Fruit fly (Drosophila melanogaster) whole organism, embryonic: ENCODE results near the gene CG14100.
A peak's percentile ranks its signal among the peaks of the same experiment; 100 is the strongest.

Experiments
- Blimp-1 ChIP-seq: fragments of 200-800 bp; sonication (Bioruptor generic); optimal IDR thresholded peaks from 3 replicates; lab custom pipeline; 2018; ENCODE audit warnings: missing biosample characterization, missing genetic modification characterization, mild to moderate bottlenecking, moderate library complexity, missing genetic modification reagents
- CG10147 ChIP-seq: fragments of 200-800 bp; sonication (Bioruptor generic); optimal IDR thresholded peaks from 2 replicates; lab custom pipeline; 2019; ENCODE audit warnings: missing biosample characterization, mild to moderate bottlenecking, missing genetic modification characterization, moderate library complexity
- CG11093 ChIP-seq: fragments of 200-800 bp; sonication (Bioruptor generic); IDR thresholded peaks from 3 replicates; pipeline ENCODE4 v1.3.6; 2022; ENCODE audit warnings: missing biosample characterization, missing genetic modification characterization
- CG12659 ChIP-seq: fragments of 200-800 bp; sonication (Bioruptor generic); optimal IDR thresholded peaks from 3 replicates; lab custom pipeline; 2017; ENCODE audit warnings: mild to moderate bottlenecking, missing biosample characterization, missing genetic modification reagents, missing genetic modification characterization
- CG15073 ChIP-seq: fragments of 200-800 bp; sonication (Bioruptor generic); optimal IDR thresholded peaks from 2 replicates; lab custom pipeline; 2016; ENCODE audit warnings: missing biosample characterization, missing genetic modification characterization
- CG15269 ChIP-seq: fragments of 200-800 bp; sonication (Bioruptor generic); optimal IDR thresholded peaks from 2 replicates; lab custom pipeline; 2018; ENCODE audit warnings: missing biosample characterization, mild to moderate bottlenecking, missing genetic modification characterization, moderate library complexity
- CG15696 ChIP-seq: fragments of 200-800 bp; sonication (Bioruptor generic); optimal IDR thresholded peaks from 2 replicates; lab custom pipeline; 2019; ENCODE audit warnings: missing biosample characterization, mild to moderate bottlenecking, missing genetic modification characterization, moderate library complexity
- CG1647 ChIP-seq: fragments of 200-800 bp; sonication (Bioruptor generic); optimal IDR thresholded peaks from 3 replicates; lab custom pipeline; 2016; ENCODE audit warnings: missing biosample characterization, missing genetic modification characterization
- CG16779 ChIP-seq: fragments of 200-800 bp; sonication (Bioruptor generic); IDR thresholded peaks from 2 replicates; pipeline ENCODE4 v1.3.6; 2022; ENCODE audit warnings: missing biosample characterization, missing genetic modification characterization
- CG16815 ChIP-seq: fragments of 200-800 bp; sonication (Bioruptor generic); optimal IDR thresholded peaks from 3 replicates; lab custom pipeline; 2017; ENCODE audit warnings: missing biosample characterization, mild to moderate bottlenecking, missing genetic modification characterization
- CG18599 ChIP-seq: fragments of 200-800 bp; sonication (Bioruptor generic); optimal IDR thresholded peaks from 3 replicates; lab custom pipeline; 2017; ENCODE audit warnings: missing biosample characterization, missing genetic modification characterization, mild to moderate bottlenecking, moderate library complexity, missing genetic modification reagents
- CG18619 ChIP-seq: fragments of 200-800 bp; sonication (Bioruptor generic); optimal IDR thresholded peaks from 3 replicates; lab custom pipeline; 2017; ENCODE audit warnings: missing biosample characterization, mild to moderate bottlenecking, missing genetic modification characterization
- CG30431 ChIP-seq: fragments of 200-800 bp; sonication (Bioruptor generic); optimal IDR thresholded peaks from 2 replicates; lab custom pipeline; 2017; ENCODE audit warnings: missing biosample characterization, missing genetic modification characterization
- CG33213 ChIP-seq: fragments of 200-800 bp; sonication (Bioruptor generic); optimal IDR thresholded peaks from 3 replicates; lab custom pipeline; 2016; ENCODE audit warnings: missing biosample characterization, missing genetic modification characterization
- CG4854 ChIP-seq: fragments of 200-800 bp; sonication (Bioruptor generic); optimal IDR thresholded peaks from 2 replicates; lab custom pipeline; 2016; ENCODE audit warnings: missing biosample characterization, missing genetic modification characterization, inconsistent platforms
- CG5180 ChIP-seq: fragments of 200-800 bp; sonication (Bioruptor generic); optimal IDR thresholded peaks from 3 replicates; lab custom pipeline; 2017; ENCODE audit warnings: missing biosample characterization, missing genetic modification characterization, mild to moderate bottlenecking, moderate library complexity, missing genetic modification reagents
- CG6683 ChIP-seq: fragments of 200-800 bp; sonication (Bioruptor generic); optimal IDR thresholded peaks from 2 replicates; lab custom pipeline; 2017; ENCODE audit warnings: missing biosample characterization, mild to moderate bottlenecking, missing genetic modification characterization, missing genetic modification reagents
- CG6791 ChIP-seq: fragments of 200-800 bp; sonication (Bioruptor generic); IDR thresholded peaks from 3 replicates; pipeline ENCODE4 v1.3.6; 2022; ENCODE audit warnings: missing biosample characterization, missing genetic modification characterization; ENCODE audit not compliant: partially characterized antibody
- CG7372 ChIP-seq: fragments of 200-800 bp; sonication (Bioruptor generic); IDR thresholded peaks from 2 replicates; pipeline ENCODE4 v1.3.6; 2022; ENCODE audit warnings: missing biosample characterization, missing genetic modification characterization
- CG8089 ChIP-seq: fragments of 200-800 bp; sonication (Bioruptor generic); optimal IDR thresholded peaks from 3 replicates; lab custom pipeline; 2016; ENCODE audit warnings: missing biosample characterization, missing genetic modification characterization
- CG8944 ChIP-seq: fragments of 200-800 bp; sonication (Bioruptor generic); optimal IDR thresholded peaks from 3 replicates; lab custom pipeline; 2016; ENCODE audit warnings: missing biosample characterization, missing genetic modification characterization
- CG9215 ChIP-seq: fragments of 200-800 bp; sonication (Bioruptor generic); IDR thresholded peaks from 2 replicates; pipeline ENCODE4 v1.3.6; 2022; ENCODE audit warnings: missing biosample characterization, missing genetic modification characterization
- CG9932 ChIP-seq: fragments of 200-800 bp; sonication (Bioruptor generic); IDR thresholded peaks from 2 replicates; pipeline ENCODE4 v1.3.6; 2022; ENCODE audit warnings: missing biosample characterization, missing genetic modification characterization
- CoRest ChIP-seq: fragments of 200-800 bp; sonication (Bioruptor generic); optimal IDR thresholded peaks from 3 replicates; lab custom pipeline; 2018; ENCODE audit warnings: missing biosample characterization, mild to moderate bottlenecking, missing genetic modification characterization, moderate library complexity
- D ChIP-seq, 2 experiments: fragments of 200-800 bp in 1 of 2; fragments of >200 bp in 1 of 2; sonication (Bioruptor generic) in 1 of 2; optimal IDR thresholded peaks; 2 replicates in 1 of 2; 3 replicates in 1 of 2; lab custom pipeline; 2017; ENCODE audit warnings: mild to moderate bottlenecking in 1 of 2, missing biosample characterization in 1 of 2, missing genetic modification characterization in 1 of 2, missing genetic modification reagents in 1 of 2
- Doc3 ChIP-seq: fragments of 200-800 bp; sonication (Bioruptor generic); IDR thresholded peaks from 3 replicates; pipeline ENCODE4 v1.3.6; 2022; ENCODE audit warnings: missing biosample characterization, missing genetic modification characterization; ENCODE audit not compliant: partially characterized antibody
- E2f1 ChIP-seq: fragments of 200-800 bp; sonication (Bioruptor generic); IDR thresholded peaks from 2 replicates; pipeline ENCODE4 v1.3.6; 2022; ENCODE audit warnings: missing biosample characterization, missing genetic modification characterization
- HHEX ChIP-seq: fragments of 200-800 bp; sonication (Bioruptor generic); optimal IDR thresholded peaks from 3 replicates; lab custom pipeline; 2017; ENCODE audit warnings: missing biosample characterization, mild to moderate bottlenecking, missing genetic modification characterization, missing genetic modification reagents
- HLH3B ChIP-seq: fragments of 200-800 bp; sonication (Bioruptor generic); IDR thresholded peaks from 2 replicates; pipeline ENCODE4 v1.3.6; 2022; ENCODE audit warnings: missing biosample characterization, missing genetic modification characterization
- Oli ChIP-seq: fragments of 200-800 bp; sonication (Bioruptor generic); optimal IDR thresholded peaks from 2 replicates; lab custom pipeline; 2018; ENCODE audit warnings: missing biosample characterization, mild to moderate bottlenecking, missing genetic modification characterization, moderate library complexity
- Ravus ChIP-seq: fragments of 200-800 bp; sonication (Bioruptor generic); IDR thresholded peaks from 2 replicates; pipeline ENCODE4 v1.3.6; 2022; ENCODE audit warnings: missing biosample characterization, missing genetic modification characterization
- Six4 ChIP-seq: fragments of 200-800 bp; sonication (Bioruptor generic); optimal IDR thresholded peaks from 2 replicates; lab custom pipeline; 2016; ENCODE audit warnings: missing biosample characterization, missing genetic modification characterization
- Tbp ChIP-seq: fragments of >200 bp; optimal IDR thresholded peaks from 2 replicates; lab custom pipeline; 2018; ENCODE audit warnings: missing biosample characterization, missing genetic modification characterization
- ara ChIP-seq: fragments of 200-800 bp; sonication (Bioruptor generic); IDR thresholded peaks from 2 replicates; pipeline ENCODE4 v1.3.6; 2022; ENCODE audit warnings: missing biosample characterization, missing genetic modification characterization
- dan ChIP-seq: fragments of 200-800 bp; sonication (Bioruptor generic); IDR thresholded peaks from 2 replicates; pipeline ENCODE4 v1.3.6; 2022; ENCODE audit warnings: missing biosample characterization, missing genetic modification characterization
- disco-r ChIP-seq: fragments of 200-800 bp; sonication (Bioruptor generic); optimal IDR thresholded peaks from 2 replicates; lab custom pipeline; 2016; ENCODE audit warnings: missing biosample characterization, missing genetic modification characterization
- fd96Cb ChIP-seq: fragments of 200-800 bp; sonication (Bioruptor generic); optimal IDR thresholded peaks from 2 replicates; lab custom pipeline; 2018; ENCODE audit warnings: missing biosample characterization, mild to moderate bottlenecking, missing genetic modification characterization, moderate library complexity
- fru ChIP-seq: fragments of >200 bp; optimal IDR thresholded peaks from 2 replicates; lab custom pipeline; 2017
- gce ChIP-seq: fragments of 200-800 bp; sonication (Bioruptor generic); IDR thresholded peaks from 3 replicates; pipeline ENCODE4 v1.3.6; 2022; ENCODE audit warnings: missing biosample characterization, missing genetic modification characterization
- gcm2 ChIP-seq: fragments of 200-800 bp; sonication (Bioruptor generic); optimal IDR thresholded peaks from 2 replicates; lab custom pipeline; 2016; ENCODE audit warnings: missing biosample characterization, missing genetic modification characterization
- gro ChIP-seq: fragments of 200-800 bp; sonication (Bioruptor generic); optimal IDR thresholded peaks from 2 replicates; lab custom pipeline; 2016; ENCODE audit warnings: missing biosample characterization, missing genetic modification characterization
- ind ChIP-seq: fragments of 200-800 bp; sonication (Bioruptor generic); optimal IDR thresholded peaks from 3 replicates; lab custom pipeline; 2016; ENCODE audit warnings: missing biosample characterization, missing genetic modification characterization
- jumu ChIP-seq: fragments of 200-800 bp; sonication (Bioruptor generic); optimal IDR thresholded peaks from 3 replicates; lab custom pipeline; 2016; ENCODE audit warnings: missing biosample characterization, missing genetic modification characterization
- nerfin-1 ChIP-seq: fragments of 200-800 bp; sonication (Bioruptor generic); optimal IDR thresholded peaks from 3 replicates; lab custom pipeline; 2019; ENCODE audit warnings: missing biosample characterization, mild to moderate bottlenecking, missing genetic modification characterization, moderate library complexity
- nmo ChIP-seq: fragments of 200-800 bp; sonication (Bioruptor generic); optimal IDR thresholded peaks from 2 replicates; lab custom pipeline; 2018; ENCODE audit warnings: missing biosample characterization, mild to moderate bottlenecking, missing genetic modification characterization, moderate library complexity
- sob ChIP-seq: fragments of 200-800 bp; sonication (Bioruptor generic); IDR thresholded peaks from 2 replicates; pipeline ENCODE4 v1.3.6; 2022; ENCODE audit warnings: missing biosample characterization, missing genetic modification characterization
- sqz ChIP-seq: fragments of 200-800 bp; sonication (Bioruptor generic); optimal IDR thresholded peaks from 3 replicates; lab custom pipeline; 2018; ENCODE audit warnings: missing biosample characterization, mild to moderate bottlenecking, missing genetic modification characterization
- ttk ChIP-seq: fragments of 200-800 bp; sonication (Bioruptor generic); IDR thresholded peaks from 2 replicates; pipeline ENCODE4 v2.1.2; 2022; ENCODE audit warnings: missing biosample characterization, missing genetic modification characterization
- twi ChIP-seq: fragments of 200-800 bp; optimal IDR thresholded peaks from 2 replicates; lab custom pipeline; 2019; ENCODE audit warnings: missing biosample characterization, mild to moderate bottlenecking, missing genetic modification characterization, moderate library complexity
- zfh1 ChIP-seq: fragments of 200-800 bp; sonication (Bioruptor generic); IDR thresholded peaks from 3 replicates; pipeline ENCODE4 v1.3.6; 2022; ENCODE audit warnings: missing biosample characterization, missing genetic modification characterization

CG14100 gene

DNA sequence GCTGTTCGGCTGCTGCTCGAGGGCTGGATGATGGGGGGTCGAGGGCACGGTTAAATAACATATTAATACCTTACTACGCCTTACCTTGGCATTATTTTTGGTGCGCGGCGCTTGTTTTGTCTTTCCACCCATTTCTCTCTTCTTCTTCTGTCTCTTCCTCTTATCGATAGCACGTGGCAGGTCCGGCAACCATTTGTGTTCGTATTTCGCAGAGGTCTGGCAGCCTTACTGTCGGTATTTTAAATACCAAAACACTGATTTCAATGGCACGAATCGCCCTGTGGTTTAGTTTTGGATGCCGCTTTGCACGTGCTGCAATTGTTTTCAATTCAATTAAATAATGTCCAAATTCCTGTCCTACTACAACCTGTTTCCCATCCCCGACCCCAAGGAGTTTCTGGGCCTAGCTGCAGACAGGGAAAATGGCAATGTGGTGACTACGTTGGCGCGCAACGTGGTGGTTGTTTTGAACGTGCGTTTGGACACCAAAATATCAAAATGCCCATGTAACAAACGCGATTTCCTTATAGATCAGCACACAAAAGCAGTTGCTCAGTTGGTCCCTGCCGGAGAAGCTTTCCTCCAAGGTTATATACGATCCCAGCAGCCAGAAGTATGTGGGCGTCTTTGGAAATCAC lies 38.1 kb downstream of the CG14100 start, which contains the start of the genes Ltn1 and CG9300 (continued):
- TF ChIP-seq jumu (GFP tag; lab: Kevin White, UChicago) (peak; percentile 35), gcm2 (GFP tag; lab: Kevin White, UChicago) (no peak), Ravus (GFP tag; lab: Robert Waterston, UW) (no peak), CG6791 (GFP tag; lab: Robert Waterston, UW) (0 out of 3 replicates have a peak, but pooled peaks have one; percentile 20), E2f1 (peak; percentile 45; the same call in 1 of the 2 replicates), ara (peak; percentile 32; the same call in 1 of the 2 replicates), Tbp (GFP tag; lab: Kevin White, UChicago) (no peak), HLH3B (GFP tag; lab: Robert Waterston, UW) (no peak), CG18619 (GFP tag; lab: Kevin White, UChicago) (no peak), CG7372 (no peak), CG1647 (GFP tag; lab: Kevin White, UChicago) (no peak), zfh1 (no peak), fd96Cb (tag; lab: Kevin White, UChicago) (no peak), twi (tag; lab: Kevin White, UChicago) (no peak), CoRest (tag; lab: Kevin White, UChicago) (no peak), CG9932 (GFP tag; lab: Robert Waterston, UW) (0 out of 2 replicates have a peak, but pooled peaks have one; percentile 34), CG8089 (no peak), sob (GFP tag; lab: Robert Waterston, UW) (peak; percentile 52; the same call in 1 of the 2 replicates), CG12659 (GFP tag; lab: Kevin White, UChicago) (peak; percentile 77), CG30431 (GFP tag; lab: Kevin White, UChicago) (no peak), gce (GFP tag; lab: Robert Waterston, UW) (no peak), gro (GFP tag; lab: Kevin White, UChicago) (no peak), CG18599 (GFP tag; lab: Kevin White, UChicago) (no peak), CG8944 (GFP tag; lab: Kevin White, UChicago) (no peak), CG15269 (no peak), CG16779 (no peak), sqz (GFP tag; lab: Kevin White, UChicago) (no peak), D (optimal IDR thresholded peaks at IDR 0.05; lab: Kevin White, UChicago) (peak; percentile 35), D (GFP tag; optimal IDR thresholded peaks at IDR 0.05; lab: Kevin White, UChicago) (no peak), CG5180 (GFP tag; lab: Kevin White, UChicago) (no peak), CG6683 (GFP tag; lab: Kevin White, UChicago) (no peak), CG33213 (GFP tag; lab: Kevin White, UChicago) (peak; percentile 40), fru (lab: Kevin White, UChicago) (no peak), Doc3 (GFP tag; lab: Robert Waterston, UW) (0 out of 3 replicates have a peak, but pooled peaks have one; percentile 34), nmo (GFP tag; lab: Kevin White, UChicago) (no peak), CG10147 (GFP tag; lab: Kevin White, UChicago) (no peak), CG9215 (GFP tag; lab: Robert Waterston, UW) (no peak), nerfin-1 (tag; lab: Kevin White, UChicago) (no peak), Oli (tag; lab: Kevin White, UChicago) (no peak), dan (no peak), CG11093 (no peak), HHEX (no peak), ind (no peak), CG16815 (GFP tag; lab: Kevin White, UChicago) (no peak), CG15696 (no peak), Blimp-1 (GFP tag; lab: Kevin White, UChicago) (no peak), Six4 (no peak), ttk (GFP tag; lab: Robert Waterston, UW) (no peak), disco-r (GFP tag; lab: Kevin White, UChicago) (no peak), CG4854 (GFP tag; lab: Kevin White, UChicago) (no peak), CG15073 (GFP tag; lab: Kevin White, UChicago) (no peak)
